Worm (Caenorhabditis elegans) whole organism, L4/young adult: ENCODE data around the gene F56C3.9.

Source experiments
- W03F9.2 ChIP-seq: fragments of 150-350 bp; optimal IDR thresholded peaks from 2 replicates; lab custom pipeline; 2014; ENCODE audit warnings: missing biosample characterization, missing genetic modification characterization
- dao-5 ChIP-seq: sonication (generic microtip); optimal IDR thresholded peaks from 2 replicates; lab custom pipeline; 2016; ENCODE audit warnings: missing genotype, missing genetic modification characterization, moderate library complexity, missing compliant biosample characterization
- him-1 ChIP-seq: sonication (generic microtip); optimal IDR thresholded peaks from 2 replicates; lab custom pipeline; 2016; ENCODE audit warnings: missing genotype, missing genetic modification reagents, missing genetic modification characterization, missing compliant biosample characterization

- TF ChIP-seq W03F9.2 (tag; lab: Kevin White, UChicago): no peak
- no peak for TF ChIP-seq dao-5 (tag; lab: Kevin White, UChicago)
- TF ChIP-seq him-1 (tag; lab: Kevin White, UChicago): no peak
Observed at ce11 chrX:1386893-1387367, 6.9 kb downstream of the F56C3.9 start, which contains the start of gene F56C3.1.
